Fruit fly (Drosophila melanogaster): ENCODE measurements around the gene CG8945.

CG8945 gene

dm6 chrX:17107401-17107916 is 20.0 kb upstream of the CG8945 start, which contains the start of gene CG5004 (continued):
- TF ChIP-seq vvl (GFP tag; IDR thresholded peaks at IDR 0.05) (peak; percentile 38; the same call in 1 of the 2 replicates), bsh (GFP tag; optimal IDR thresholded peaks at IDR 0.05) (no peak), CG17359 (tag; optimal IDR thresholded peaks at IDR 0.05) (no peak), nerfin-1 (tag; optimal IDR thresholded peaks at IDR 0.05) (peak; percentile 74), Nf-YC (tag; optimal IDR thresholded peaks at IDR 0.05) (no peak), ewg (GFP tag; optimal IDR thresholded peaks at IDR 0.05) (no peak), dmrt99B (tag; optimal IDR thresholded peaks at IDR 0.05) (no peak), dan (GFP tag; IDR thresholded peaks at IDR 0.05) (no peak), CG3407 (GFP tag; optimal IDR thresholded peaks at IDR 0.05) (no peak), CG6791 (GFP tag; IDR thresholded peaks at IDR 0.05; ENCODE audit: partially characterized antibody) (0 out of 3 replicates have a peak, but pooled peaks have one; percentile 8), bigmax (GFP tag; optimal IDR thresholded peaks at IDR 0.05) (no peak), CG13287 (GFP tag; IDR thresholded peaks at IDR 0.05; ENCODE audit: partially characterized antibody) (peak; percentile 66), dysf (GFP tag; IDR thresholded peaks at IDR 0.05) (no peak), ind (GFP tag; optimal IDR thresholded peaks at IDR 0.05) (no peak), Abd-B (GFP tag; optimal IDR thresholded peaks at IDR 0.05) (no peak), ken (GFP tag; IDR thresholded peaks at IDR 0.05) (no peak), lola (GFP tag; optimal IDR thresholded peaks at IDR 0.05) (no peak), fru (optimal IDR thresholded peaks at IDR 0.05) (no peak), CG16813 (GFP tag; IDR thresholded peaks at IDR 0.05; ENCODE audit: partially characterized antibody) (peak; percentile 55), CrebB (tag; optimal IDR thresholded peaks at IDR 0.05) (no peak), hb (GFP tag; IDR thresholded peaks at IDR 0.05; ENCODE audit: partially characterized antibody) (peak; percentile 29; the same call in 2 of the 3 replicates), NK7.1 (GFP tag; optimal IDR thresholded peaks at IDR 0.05) (no peak), ap (GFP tag; IDR thresholded peaks at IDR 0.05) (no peak), pros (GFP tag; optimal IDR thresholded peaks at IDR 0.05) (no peak), da (GFP tag; optimal IDR thresholded peaks at IDR 0.05) (no peak), H15 (GFP tag; IDR thresholded peaks at IDR 0.05) (no peak), lilli (GFP tag; optimal IDR thresholded peaks at IDR 0.05) (no peak), emc (GFP tag; optimal IDR thresholded peaks at IDR 0.05) (no peak), salm (tag; optimal IDR thresholded peaks at IDR 0.05) (no peak), Mes4 (GFP tag; optimal IDR thresholded peaks at IDR 0.05) (no peak), pzg (GFP tag; optimal IDR thresholded peaks at IDR 0.05) (peak; percentile 74), CG30020 (tag; optimal IDR thresholded peaks at IDR 0.05) (no peak), unpg (GFP tag; optimal IDR thresholded peaks at IDR 0.05) (peak; percentile 1), ERR (GFP tag; optimal IDR thresholded peaks at IDR 0.05) (no peak), oc (tag; optimal IDR thresholded peaks at IDR 0.05) (peak; percentile 18), B-H1 (GFP tag; IDR thresholded peaks at IDR 0.05) (peak; percentile 21; the same call in 1 of the 3 replicates), esg (GFP tag; conservative IDR thresholded peaks at IDR 0.05) (no peak), exex (tag; optimal IDR thresholded peaks at IDR 0.05) (no peak), CG12942 (GFP tag; optimal IDR thresholded peaks at IDR 0.05) (no peak), chinmo (GFP tag; IDR thresholded peaks at IDR 0.05; ENCODE audit: partially characterized antibody) (0 out of 4 replicates have a peak, but pooled peaks have one; percentile 66), CG1603 (tag; optimal IDR thresholded peaks at IDR 0.05) (peak; percentile 48), CG13624 (GFP tag; optimal IDR thresholded peaks at IDR 0.05) (no peak), Hmx (GFP tag; optimal IDR thresholded peaks at IDR 0.05) (no peak), HmgZ (tag; optimal IDR thresholded peaks at IDR 0.05) (peak; percentile 45), trh (GFP tag; optimal IDR thresholded peaks at IDR 0.05) (no peak), CG14050 (GFP tag; IDR thresholded peaks at IDR 0.05) (no peak), onecut (GFP tag; IDR thresholded peaks at IDR 0.05) (no peak), Sin3A (optimal IDR thresholded peaks at IDR 0.05) (peak; percentile 23), CG33557 (GFP tag; optimal IDR thresholded peaks at IDR 0.05) (peak; percentile 2), Atf6 (GFP tag; IDR thresholded peaks at IDR 0.05) (no peak), gem (tag; optimal IDR thresholded peaks at IDR 0.05) (no peak)
